Worm (Caenorhabditis elegans): ENCODE data around the gene C05E7.3.

C05E7.3 gene

ce11 chrX:12946533-12946932 lies at the start of gene C05E7.3:
TSS of gene C05E7.3 (minus strand) at chrX:12946633.
- TF ChIP-seq zag-1 (tag; optimal IDR thresholded peaks at IDR 0.05) (no peak), eor-1 (tag; optimal IDR thresholded peaks at IDR 0.05) (no peak), ZK546.5 (tag; optimal IDR thresholded peaks at IDR 0.05) (no peak), fkh-2 (tag; optimal IDR thresholded peaks at IDR 0.05) (no peak), nhr-77 (tag; optimal IDR thresholded peaks at IDR 0.05) (no peak), daf-12 (tag; optimal IDR thresholded peaks at IDR 0.05) (no peak), skn-1 (tag; optimal IDR thresholded peaks at IDR 0.05) (no peak), fkh-10 (GFP tag; optimal IDR thresholded peaks at IDR 0.05) (no peak), snpc-4 (tag; optimal IDR thresholded peaks at IDR 0.05) (no peak), aly-2 (tag; optimal IDR thresholded peaks at IDR 0.05) (no peak), egl-5 (tag; optimal IDR thresholded peaks at IDR 0.05) (no peak), R02D3.7 (tag; optimal IDR thresholded peaks at IDR 0.05) (no peak), ceh-16 (tag; optimal IDR thresholded peaks at IDR 0.05) (no peak)

- TF ChIP-seq nhr-25 (tag; optimal IDR thresholded peaks at IDR 0.05) (no peak), zag-1 (tag; optimal IDR thresholded peaks at IDR 0.05) (no peak), ztf-11 (tag; optimal IDR thresholded peaks at IDR 0.05) (no peak), nhr-67 (tag; optimal IDR thresholded peaks at IDR 0.05) (no peak), ceh-9 (tag; optimal IDR thresholded peaks at IDR 0.05) (no peak), fos-1 (tag; optimal IDR thresholded peaks at IDR 0.05) (no peak), lsy-12 (tag; optimal IDR thresholded peaks at IDR 0.05) (no peak), lin-15B (tag; optimal IDR thresholded peaks at IDR 0.05) (no peak), egl-5 (tag; optimal IDR thresholded peaks at IDR 0.05) (no peak), elt-1 (tag; optimal IDR thresholded peaks at IDR 0.05) (no peak), elt-2 (tag; optimal IDR thresholded peaks at IDR 0.05) (no peak), nhr-77 (tag; optimal IDR thresholded peaks at IDR 0.05) (no peak), pqm-1 (tag; optimal IDR thresholded peaks at IDR 0.05) (no peak), egl-27 (tag; optimal IDR thresholded peaks at IDR 0.05) (no peak), hmg-11 (tag; optimal IDR thresholded peaks at IDR 0.05) (no peak), ceh-82 (tag; optimal IDR thresholded peaks at IDR 0.05) (no peak), ZK546.5 (tag; optimal IDR thresholded peaks at IDR 0.05) (no peak), unc-62 (GFP tag; optimal IDR thresholded peaks at IDR 0.05) (no peak), mdl-1 (tag; optimal IDR thresholded peaks at IDR 0.05) (no peak)
Observed at ce11 chrX:12996161-12996560, 49.7 kb upstream of the C05E7.3 start.

- peak; percentile 20 for TF ChIP-seq nhr-43 (tag; optimal IDR thresholded peaks at IDR 0.05; ENCODE audit: poor library complexity, severe bottlenecking)
- no peak for TF ChIP-seq snpc-4 (tag; optimal IDR thresholded peaks at IDR 0.05)
- no peak for TF ChIP-seq nhr-77 (tag; optimal IDR thresholded peaks at IDR 0.05)
- peak; percentile 65 for TF ChIP-seq elt-2 (tag; optimal IDR thresholded peaks at IDR 0.05)
Observed at ce11 chrX:12990529-12991520, 44.4 kb upstream of the C05E7.3 start, which contains the start of the genes F11C1.1 and vwa-8. TSS of gene F11C1.1 (minus strand) at chrX:12990579. TSS of gene vwa-8 (plus strand) at chrX:12991470.

DNA sequence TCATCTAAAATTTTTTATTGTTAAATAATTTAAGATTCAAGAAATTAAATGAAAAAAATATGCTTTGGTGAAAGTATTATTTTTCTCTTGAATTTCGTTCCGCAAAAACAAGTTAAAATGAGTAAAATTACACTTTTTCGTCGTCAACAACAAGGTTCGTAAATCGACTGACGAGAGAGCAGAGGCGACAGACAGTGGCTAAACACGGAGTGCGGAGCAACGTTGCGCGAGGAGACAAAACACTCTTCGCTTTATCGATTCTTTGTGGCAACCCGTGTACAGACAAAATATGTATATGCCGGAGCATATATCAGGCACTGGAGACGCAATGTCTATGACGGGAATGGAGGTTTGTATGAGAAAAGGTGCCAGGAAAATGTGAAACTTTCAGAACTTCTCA lies 42.8 kb upstream of the C05E7.3 start, which contains the start of gene F11C1.7:
Gene F11C1.7 (plus strand): TSS at position 140 of the 400 bp plus-strand sequence.
- TF ChIP-seq jun-1 (tag; optimal IDR thresholded peaks at IDR 0.05) (no peak), lin-39 (tag; optimal IDR thresholded peaks at IDR 0.05) (peak; percentile 15), pqm-1 (tag; optimal IDR thresholded peaks at IDR 0.05) (peak; percentile 9), nhr-28 (tag; optimal IDR thresholded peaks at IDR 0.05) (no peak), nhr-23 (tag; optimal IDR thresholded peaks at IDR 0.05) (no peak), nfya-1 (tag; optimal IDR thresholded peaks at IDR 0.05; ENCODE audit: insufficient read depth) (peak; percentile 46), egl-5 (tag; optimal IDR thresholded peaks at IDR 0.05) (peak; percentile 26), nhr-237 (tag; optimal IDR thresholded peaks at IDR 0.05) (no peak), nhr-12 (tag; optimal IDR thresholded peaks at IDR 0.05) (no peak), pha-4 (tag; optimal IDR thresholded peaks at IDR 0.05) (peak; percentile 50), ZK546.5 (tag; optimal IDR thresholded peaks at IDR 0.05) (no peak), mdl-1 (tag; optimal IDR thresholded peaks at IDR 0.05) (no peak), snpc-4 (tag; optimal IDR thresholded peaks at IDR 0.05) (no peak)
